Worm (Caenorhabditis elegans): ENCODE data around the gene tps-2.

- TF ChIP-seq dmd-4 (tag; optimal IDR thresholded peaks at IDR 0.05), result no peak
- no peak for TF ChIP-seq unc-62 (GFP tag; optimal IDR thresholded peaks at IDR 0.05)
- no peak for TF ChIP-seq mdl-1 (tag; optimal IDR thresholded peaks at IDR 0.05)
- no peak for TF ChIP-seq lin-39 (tag; optimal IDR thresholded peaks at IDR 0.05)
- TF ChIP-seq lsy-2 (tag; optimal IDR thresholded peaks at IDR 0.05), result no peak
- TF ChIP-seq nhr-11 (tag; optimal IDR thresholded peaks at IDR 0.05), result no peak
- TF ChIP-seq nhr-25 (tag; optimal IDR thresholded peaks at IDR 0.05), result no peak
- no peak for TF ChIP-seq nhr-21 (tag; optimal IDR thresholded peaks at IDR 0.05)
- TF ChIP-seq elt-3 (tag; optimal IDR thresholded peaks at IDR 0.05), result no peak
- TF ChIP-seq ceh-82 (tag; optimal IDR thresholded peaks at IDR 0.05), result no peak
- TF ChIP-seq ZK546.5 (tag; optimal IDR thresholded peaks at IDR 0.05), result no peak
Observed at ce11 chrII:14605479-14605878, 4.8 kb downstream of the tps-2 start, which contains the start of gene F19H8.2.
